Worm (Caenorhabditis elegans) whole organism, L2 larva: ENCODE results near the gene C17F4.2.

ENCODE experiments used
- R02D3.7 ChIP-seq: fragments of 150-350 bp; optimal IDR thresholded peaks from 2 replicates; lab custom pipeline; 2014; ENCODE audit warnings: missing biosample characterization, missing genetic modification characterization
- alr-1 ChIP-seq: fragments of 150-350 bp; optimal IDR thresholded peaks from 2 replicates; lab custom pipeline; 2014; ENCODE audit warnings: missing biosample characterization, missing genetic modification characterization
- egl-27 ChIP-seq: sonication (generic microtip); optimal IDR thresholded peaks from 3 replicates; lab custom pipeline; 2017; ENCODE audit warnings: missing biosample characterization, missing genetic modification reagents, missing genetic modification characterization
- elt-1 ChIP-seq: fragments of 150-350 bp; optimal IDR thresholded peaks from 2 replicates; lab custom pipeline; 2014; ENCODE audit warnings: missing biosample characterization, missing genetic modification characterization
- fos-1 ChIP-seq: fragments of 150-350 bp; optimal IDR thresholded peaks from 2 replicates; lab custom pipeline; 2014; ENCODE audit warnings: missing biosample characterization, missing genetic modification characterization
- lin-39 ChIP-seq: fragments of 150-350 bp; optimal IDR thresholded peaks from 2 replicates; lab custom pipeline; 2014; ENCODE audit warnings: missing biosample characterization, missing genetic modification reagents, missing genetic modification characterization
- lsy-2 ChIP-seq, 2 experiments: fragments of 150-350 bp in 1 of 2; sonication (generic microtip) in 1 of 2; optimal IDR thresholded peaks; 2 replicates each; lab custom pipeline; 2014 to 2017; ENCODE audit warnings: missing biosample characterization in 2 of 2, missing genetic modification characterization in 2 of 2
- ztf-11 ChIP-seq: sonication (generic microtip); optimal IDR thresholded peaks from 2 replicates; lab custom pipeline; 2017; ENCODE audit warnings: missing biosample characterization, missing genetic modification characterization

ce11 chrII:3251782-3252181 is 3.3 kb downstream of the C17F4.2 start:
- TF ChIP-seq ztf-11 = no peak
- TF ChIP-seq lin-39 (tag; lab: Kevin White, UChicago) = no peak
- no peak for TF ChIP-seq alr-1
- TF ChIP-seq egl-27 (tag; lab: Kevin White, UChicago) = no peak
- no peak for TF ChIP-seq lsy-2 (tag; optimal IDR thresholded peaks at IDR 0.05; lab: Kevin White, UChicago)
- no peak for TF ChIP-seq elt-1 (tag; lab: Kevin White, UChicago)
- no peak for TF ChIP-seq fos-1 (tag; lab: Kevin White, UChicago)
- no peak for TF ChIP-seq R02D3.7 (tag; lab: Kevin White, UChicago)
